Worm (Caenorhabditis elegans) whole organism, young adult: ENCODE data around the gene fbxl-1.
A peak's percentile ranks its signal among the peaks of the same experiment; 100 is the strongest.

Experiments used
- B0261.1 ChIP-seq: sonication (generic microtip); optimal IDR thresholded peaks from 2 replicates; lab custom pipeline; 2016; ENCODE audit warnings: mild to moderate bottlenecking, missing genetic modification characterization, moderate library complexity, missing compliant biosample characterization
- C06A6.2 ChIP-seq: fragments of 200-800 bp; sonication (Bioruptor generic); conservative IDR thresholded peaks from 2 replicates; pipeline ENCODE4 v1.3.6; 2022; ENCODE audit warnings: missing genetic modification characterization, missing compliant biosample characterization
- D2030.7 ChIP-seq: fragments of 200-800 bp; sonication (Bioruptor generic); IDR thresholded peaks from 2 replicates; pipeline ENCODE4 v1.3.6; 2022; ENCODE audit warnings: missing genetic modification reagents, missing genetic modification characterization, missing compliant biosample characterization
- F10E7.11 ChIP-seq: sonication (generic microtip); optimal IDR thresholded peaks from 2 replicates; lab custom pipeline; 2017; ENCODE audit warnings: mild to moderate bottlenecking, missing genetic modification characterization, moderate library complexity, missing compliant biosample characterization
- F39B2.1 ChIP-seq: fragments of 200-800 bp; sonication (Bioruptor generic); IDR thresholded peaks from 2 replicates; pipeline ENCODE4 v1.3.6; 2022; ENCODE audit warnings: missing genetic modification reagents, missing genetic modification characterization, missing compliant biosample characterization
- F57A8.1 ChIP-seq: fragments of 200-800 bp; sonication (Bioruptor generic); optimal IDR thresholded peaks from 2 replicates; lab custom pipeline; 2018; ENCODE audit warnings: mild to moderate bottlenecking, missing genetic modification characterization, moderate library complexity, missing compliant biosample characterization
- T26A5.8 ChIP-seq: sonication (generic microtip); optimal IDR thresholded peaks from 2 replicates; lab custom pipeline; 2016; ENCODE audit warnings: missing genetic modification characterization, missing compliant biosample characterization
- Y53F4B.3 ChIP-seq: fragments of 200-800 bp; sonication (Bioruptor generic); IDR thresholded peaks from 2 replicates; pipeline ENCODE4 v1.3.6; 2022; ENCODE audit warnings: missing genetic modification reagents, missing genetic modification characterization, missing compliant biosample characterization
- Y79H2A.3 ChIP-seq: fragments of 200-800 bp; sonication (Bioruptor generic); conservative IDR thresholded peaks from 2 replicates; pipeline ENCODE4 v1.3.6; 2022; ENCODE audit warnings: missing genetic modification reagents, missing genetic modification characterization, missing compliant biosample characterization
- ZK185.1 ChIP-seq: sonication (generic microtip); optimal IDR thresholded peaks from 2 replicates; lab custom pipeline; 2016; ENCODE audit warnings: mild to moderate bottlenecking, missing genetic modification characterization, missing compliant biosample characterization; ENCODE audit not compliant: poor library complexity, severe bottlenecking
- aptf-2 ChIP-seq: fragments of 200-800 bp; sonication (Bioruptor generic); conservative IDR thresholded peaks from 2 replicates; pipeline ENCODE4 v1.3.6; 2022; ENCODE audit warnings: missing genetic modification reagents, missing genetic modification characterization, missing compliant biosample characterization
- atf-7 ChIP-seq: sonication (generic microtip); optimal IDR thresholded peaks from 2 replicates; lab custom pipeline; 2017; ENCODE audit warnings: mild to moderate bottlenecking, missing genetic modification characterization, missing compliant biosample characterization
- attf-3 ChIP-seq: fragments of 200-800 bp; sonication (Bioruptor generic); conservative IDR thresholded peaks from 2 replicates; pipeline ENCODE4 v1.3.6; 2022; ENCODE audit warnings: missing genetic modification reagents, missing genetic modification characterization, missing compliant biosample characterization
- attf-6 ChIP-seq: fragments of 200-800 bp; sonication (Bioruptor generic); IDR thresholded peaks from 2 replicates; pipeline ENCODE4 v1.3.6; 2022; ENCODE audit warnings: missing genetic modification reagents, missing genetic modification characterization, missing compliant biosample characterization
- ceh-58 ChIP-seq: fragments of 200-800 bp; sonication (Bioruptor generic); IDR thresholded peaks from 2 replicates; pipeline ENCODE4 v1.3.6; 2022; ENCODE audit warnings: missing genetic modification characterization, missing compliant biosample characterization
- dpl-1 ChIP-seq: fragments of 150-350 bp; optimal IDR thresholded peaks from 2 replicates; lab custom pipeline; 2014; ENCODE audit warnings: missing biosample characterization, missing genetic modification reagents, missing genetic modification characterization
- efl-1 ChIP-seq: fragments of 150-350 bp; optimal IDR thresholded peaks from 2 replicates; lab custom pipeline; 2014; ENCODE audit warnings: missing biosample characterization, missing genetic modification reagents, missing genetic modification characterization
- fkh-3 ChIP-seq: sonication (generic microtip); optimal IDR thresholded peaks from 2 replicates; lab custom pipeline; 2016; ENCODE audit warnings: mild to moderate bottlenecking, missing genetic modification characterization, missing compliant biosample characterization
- him-1 ChIP-seq: sonication (generic microtip); optimal IDR thresholded peaks from 2 replicates; lab custom pipeline; 2016; ENCODE audit warnings: missing genotype, missing genetic modification reagents, missing genetic modification characterization, missing compliant biosample characterization
- hlh-26 ChIP-seq: fragments of 200-800 bp; sonication (Bioruptor generic); conservative IDR thresholded peaks from 2 replicates; pipeline ENCODE4 v1.3.6; 2022; ENCODE audit warnings: missing genetic modification reagents, missing genetic modification characterization, missing compliant biosample characterization
- hmg-1.2 ChIP-seq: fragments of 200-800 bp; sonication (Bioruptor generic); IDR thresholded peaks from 2 replicates; pipeline ENCODE4 v1.3.6; 2022; ENCODE audit warnings: missing genetic modification reagents, missing genetic modification characterization, missing compliant biosample characterization
- madf-3 ChIP-seq: fragments of 200-800 bp; sonication (Bioruptor generic); IDR thresholded peaks from 2 replicates; pipeline ENCODE4 v1.3.6; 2022; ENCODE audit warnings: missing genetic modification reagents, missing genetic modification characterization, missing compliant biosample characterization
- madf-6 ChIP-seq: fragments of 200-800 bp; sonication (Bioruptor generic); IDR thresholded peaks from 2 replicates; pipeline ENCODE4 v1.3.6; 2022; ENCODE audit warnings: missing genetic modification reagents, missing genetic modification characterization, missing compliant biosample characterization
- mel-28 ChIP-seq: sonication (generic microtip); optimal IDR thresholded peaks from 2 replicates; lab custom pipeline; 2016; ENCODE audit warnings: borderline replicate concordance, mild to moderate bottlenecking, missing genetic modification characterization, missing compliant biosample characterization
- nhr-120 ChIP-seq: fragments of 200-800 bp; sonication (Bioruptor generic); IDR thresholded peaks from 2 replicates; pipeline ENCODE4 v1.3.6; 2022; ENCODE audit warnings: missing genetic modification characterization, missing compliant biosample characterization
- nhr-179 ChIP-seq: sonication (generic microtip); optimal IDR thresholded peaks from 2 replicates; lab custom pipeline; 2016; ENCODE audit warnings: mild to moderate bottlenecking, missing genetic modification characterization, missing compliant biosample characterization
- nhr-90 ChIP-seq: sonication (generic microtip); optimal IDR thresholded peaks from 2 replicates; lab custom pipeline; 2016; ENCODE audit warnings: missing genotype, mild to moderate bottlenecking, missing genetic modification characterization, missing compliant biosample characterization
- rcor-1 ChIP-seq: fragments of 200-800 bp; sonication (Bioruptor generic); IDR thresholded peaks from 2 replicates; pipeline ENCODE4 v1.3.6; 2022; ENCODE audit warnings: missing genetic modification reagents, missing genetic modification characterization, missing compliant biosample characterization
- rpc-1 ChIP-seq, 2 experiments: fragments of 150-350 bp in 1 of 2; sonication (generic microtip) in 1 of 2; optimal IDR thresholded peaks; 2 replicates each; lab custom pipeline; 2014 to 2018; ENCODE audit warnings: missing biosample characterization in 1 of 2, missing genetic modification characterization in 1 of 2, missing genetic modification reagents in 1 of 2, missing genotype in 1 of 2
- snpc-3.4 ChIP-seq: sonication (generic microtip); optimal IDR thresholded peaks from 2 replicates; lab custom pipeline; 2017; ENCODE audit warnings: missing genetic modification characterization, mild to moderate bottlenecking, missing compliant biosample characterization, antibody characterized with exemption, moderate library complexity, missing genotype, missing genetic modification reagents
- sptf-2 ChIP-seq: fragments of 200-800 bp; sonication (Bioruptor generic); optimal IDR thresholded peaks from 2 replicates; lab custom pipeline; 2018; ENCODE audit warnings: mild to moderate bottlenecking, missing genetic modification characterization, missing compliant biosample characterization
- tbp1 ChIP-seq: fragments of 200-800 bp; sonication (Bioruptor generic); optimal IDR thresholded peaks from 2 replicates; lab custom pipeline; 2018; ENCODE audit warnings: mild to moderate bottlenecking, missing genetic modification characterization, missing compliant biosample characterization
- unc-62 ChIP-seq: fragments of 150-350 bp; optimal IDR thresholded peaks from 2 replicates; lab custom pipeline; 2014; ENCODE audit warnings: missing biosample characterization, missing genetic modification reagents, missing genetic modification characterization
- ztf-22 ChIP-seq: fragments of 200-800 bp; sonication (Bioruptor generic); optimal IDR thresholded peaks from 2 replicates; lab custom pipeline; 2018; ENCODE audit warnings: mild to moderate bottlenecking, missing genetic modification characterization, moderate library complexity, missing compliant biosample characterization
- ztf-25 ChIP-seq: fragments of 200-800 bp; sonication (Bioruptor generic); IDR thresholded peaks from 2 replicates; pipeline ENCODE4 v1.3.6; 2022; ENCODE audit warnings: missing genetic modification reagents, missing genetic modification characterization, missing compliant biosample characterization
- ztf-26 ChIP-seq: sonication (generic microtip); optimal IDR thresholded peaks from 2 replicates; lab custom pipeline; 2017; ENCODE audit warnings: missing genetic modification characterization, missing compliant biosample characterization
- ztf-28 ChIP-seq: fragments of 200-800 bp; sonication (Bioruptor generic); IDR thresholded peaks from 2 replicates; pipeline ENCODE4 v1.3.6; 2022; ENCODE audit warnings: missing genetic modification reagents, missing genetic modification characterization, missing compliant biosample characterization

fbxl-1 gene

DNA sequence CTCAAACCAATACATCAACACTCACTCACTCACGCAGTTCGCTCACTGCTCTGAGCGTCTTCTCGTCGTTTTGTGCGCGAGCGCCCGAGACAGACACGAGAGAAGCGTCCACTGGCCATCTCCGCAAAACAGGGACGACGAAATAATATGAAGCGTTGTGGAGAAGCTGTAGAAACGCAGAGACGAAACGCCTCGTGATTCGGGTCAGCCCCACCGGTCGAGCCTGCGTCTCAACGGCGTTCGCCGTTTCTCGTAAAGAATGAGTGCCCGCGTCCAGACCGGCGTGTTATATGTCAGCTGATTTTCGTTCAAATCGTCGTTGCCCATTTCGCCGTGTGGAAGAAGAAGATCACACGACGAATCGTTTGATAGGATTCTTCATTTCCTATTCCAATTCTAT, at the start of gene fbxl-1 (continued):
- TF ChIP-seq T26A5.8 (tag; lab: Kevin White, UChicago) = no peak
- no peak for TF ChIP-seq hlh-26 (GFP tag; lab: Robert Waterston, UW)
- TF ChIP-seq dpl-1 (GFP tag; lab: Kevin White, UChicago) = no peak
- no peak for TF ChIP-seq ztf-28 (GFP tag; lab: Robert Waterston, UW)
- TF ChIP-seq F39B2.1 (GFP tag; lab: Robert Waterston, UW) = no peak
- TF ChIP-seq C06A6.2 (GFP tag; lab: Robert Waterston, UW) = peak; percentile 53; the same call in 1 of the 2 replicates
- TF ChIP-seq B0261.1 = no peak
- no peak for TF ChIP-seq rpc-1 (optimal IDR thresholded peaks at IDR 0.05; lab: Kevin White, UChicago)
- TF ChIP-seq rpc-1 (tag; optimal IDR thresholded peaks at IDR 0.05; lab: Kevin White, UChicago) = no peak
- TF ChIP-seq nhr-179 (tag; lab: Kevin White, UChicago) = no peak
- TF ChIP-seq F57A8.1 = no peak
- TF ChIP-seq Y79H2A.3 (GFP tag; lab: Robert Waterston, UW) = no peak
- TF ChIP-seq tbp1 (GFP tag; lab: Kevin White, UChicago) = peak; percentile 53
- TF ChIP-seq Y53F4B.3 (GFP tag; lab: Robert Waterston, UW) = no peak
- no peak for TF ChIP-seq ztf-25 (GFP tag; lab: Robert Waterston, UW)
- TF ChIP-seq nhr-120 = no peak
- no peak for TF ChIP-seq D2030.7 (GFP tag; lab: Robert Waterston, UW)
- no peak for TF ChIP-seq madf-3 (GFP tag; lab: Robert Waterston, UW)
- no peak for TF ChIP-seq unc-62 (GFP tag; lab: Kevin White, UChicago)
- peak; percentile 47 for TF ChIP-seq nhr-90 (tag; lab: Kevin White, UChicago)
- no peak for TF ChIP-seq attf-6 (GFP tag; lab: Robert Waterston, UW)
- peak; percentile 42; the same call in 1 of the 2 replicates for TF ChIP-seq rcor-1 (GFP tag; lab: Robert Waterston, UW)
- TF ChIP-seq efl-1 (GFP tag; lab: Kevin White, UChicago) = no peak
- no peak for TF ChIP-seq mel-28 (tag; lab: Kevin White, UChicago)
- peak; percentile 16 for TF ChIP-seq atf-7 (tag; lab: Kevin White, UChicago)
- TF ChIP-seq ztf-22 (GFP tag; lab: Kevin White, UChicago) = peak; percentile 35
- TF ChIP-seq sptf-2 (GFP tag; lab: Kevin White, UChicago) = no peak
- TF ChIP-seq F10E7.11 (tag; lab: Kevin White, UChicago) = no peak
- TF ChIP-seq ZK185.1 (tag; lab: Kevin White, UChicago) = peak; percentile 41
- no peak for TF ChIP-seq fkh-3 (tag; lab: Kevin White, UChicago)
- peak; percentile 34 for TF ChIP-seq ztf-26 (tag; lab: Kevin White, UChicago)

DNA sequence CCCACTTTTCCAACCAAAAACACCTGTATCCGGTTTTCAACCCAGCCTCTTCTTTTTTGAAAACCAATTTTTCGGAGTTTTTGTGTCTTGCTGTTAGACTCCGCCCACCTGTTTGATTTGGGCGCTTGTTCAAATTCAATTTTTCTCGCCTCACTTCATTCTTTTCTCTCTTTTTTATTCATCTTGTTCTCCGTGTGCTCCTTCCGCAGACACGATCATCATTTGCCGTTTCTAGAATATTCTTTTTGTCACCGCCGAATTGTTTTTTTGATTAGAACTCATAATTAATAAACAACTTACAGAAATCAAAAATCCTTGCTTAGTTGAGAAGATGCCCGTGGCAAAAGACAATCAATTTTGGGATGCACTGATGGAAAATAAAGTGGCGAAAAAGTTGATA, 48.7 kb upstream of the fbxl-1 start, which contains the start of gene C50C3.5:
Gene C50C3.5 (plus strand): TSS at position 301 of the 400 bp plus-strand sequence.
- no peak for TF ChIP-seq sptf-2 (GFP tag; lab: Kevin White, UChicago)
- no peak for TF ChIP-seq snpc-3.4 (tag; lab: Kevin White, UChicago)
- no peak for TF ChIP-seq F57A8.1
- TF ChIP-seq aptf-2 (GFP tag; lab: Robert Waterston, UW) = no peak
- TF ChIP-seq hmg-1.2 (GFP tag; lab: Robert Waterston, UW) = no peak
- no peak for TF ChIP-seq madf-6 (GFP tag; lab: Robert Waterston, UW)
- TF ChIP-seq ceh-58 = no peak
- no peak for TF ChIP-seq attf-3 (GFP tag; lab: Robert Waterston, UW)
- no peak for TF ChIP-seq madf-3 (GFP tag; lab: Robert Waterston, UW)
- no peak for TF ChIP-seq him-1 (tag; lab: Kevin White, UChicago)
